Worm (Caenorhabditis elegans) whole organism, early embryonic: ENCODE results near the gene dmsr-14.

ENCODE experiments used
- B0310.2 ChIP-seq: sonication (generic microtip); optimal IDR thresholded peaks from 2 replicates; lab custom pipeline; 2016; ENCODE audit warnings: mild to moderate bottlenecking, missing genetic modification characterization, missing compliant biosample characterization
- F13C5.2 ChIP-seq: sonication (generic microtip); optimal IDR thresholded peaks from 2 replicates; lab custom pipeline; 2017; ENCODE audit warnings: mild to moderate bottlenecking, missing genetic modification characterization, inconsistent platforms, missing compliant biosample characterization
- aly-1 ChIP-seq: sonication (generic microtip); optimal IDR thresholded peaks from 2 replicates; lab custom pipeline; 2016; ENCODE audit warnings: missing genetic modification characterization, missing compliant biosample characterization
- ama-1 ChIP-seq: fragments of 150-350 bp; optimal IDR thresholded peaks from 2 replicates; lab custom pipeline; 2014
- ceh-13 ChIP-seq: fragments of 200-800 bp; sonication (Bioruptor generic); optimal IDR thresholded peaks from 2 replicates; lab custom pipeline; 2018; ENCODE audit warnings: mild to moderate bottlenecking, missing genetic modification characterization, missing compliant biosample characterization
- ceh-36 ChIP-seq: sonication (generic microtip); optimal IDR thresholded peaks from 2 replicates; lab custom pipeline; 2016; ENCODE audit warnings: missing genetic modification characterization, inconsistent platforms, missing compliant biosample characterization
- ets-7 ChIP-seq: sonication (generic microtip); optimal IDR thresholded peaks from 2 replicates; lab custom pipeline; 2016; ENCODE audit warnings: missing genotype, missing genetic modification characterization, missing compliant biosample characterization
- flt-1 ChIP-seq: fragments of 200-800 bp; sonication (Bioruptor generic); IDR thresholded peaks from 2 replicates; pipeline ENCODE4 v1.3.6; 2022; ENCODE audit warnings: missing genetic modification characterization, missing compliant biosample characterization
- hmbx-1 ChIP-seq: sonication (generic microtip); optimal IDR thresholded peaks from 2 replicates; lab custom pipeline; 2016; ENCODE audit warnings: mild to moderate bottlenecking, missing genetic modification characterization, missing compliant biosample characterization
- hmg-4 ChIP-seq: fragments of 200-800 bp; sonication (Bioruptor generic); optimal IDR thresholded peaks from 2 replicates; lab custom pipeline; 2018; ENCODE audit warnings: mild to moderate bottlenecking, missing genetic modification characterization, missing compliant biosample characterization
- hnd-1 ChIP-seq: sonication (generic microtip); optimal IDR thresholded peaks from 2 replicates; lab custom pipeline; 2016; ENCODE audit warnings: missing genetic modification characterization, missing compliant biosample characterization
- pes-1 ChIP-seq: fragments of 200-800 bp; sonication (Bioruptor generic); IDR thresholded peaks from 2 replicates; pipeline ENCODE4 v1.3.6; 2022; ENCODE audit warnings: missing genetic modification reagents, missing genetic modification characterization, missing compliant biosample characterization
- scrt-1 ChIP-seq: fragments of 200-800 bp; sonication (Bioruptor generic); IDR thresholded peaks from 2 replicates; pipeline ENCODE4 v1.3.6; 2022; ENCODE audit warnings: missing genetic modification characterization, missing compliant biosample characterization
- sea-1 ChIP-seq: fragments of 200-800 bp; sonication (Bioruptor generic); conservative IDR thresholded peaks from 2 replicates; pipeline ENCODE4 v1.3.6; 2022; ENCODE audit warnings: missing genetic modification characterization, missing compliant biosample characterization
- tbx-11 ChIP-seq: fragments of 200-800 bp; sonication (Bioruptor generic); IDR thresholded peaks from 2 replicates; pipeline ENCODE4 v1.3.6; 2022; ENCODE audit warnings: missing genetic modification characterization, missing compliant biosample characterization
- tbx-37 ChIP-seq: fragments of 200-800 bp; sonication (Bioruptor generic); conservative IDR thresholded peaks from 2 replicates; pipeline ENCODE4 v1.3.6; 2022; ENCODE audit warnings: missing genetic modification reagents, missing genetic modification characterization, missing compliant biosample characterization
- tra-4 ChIP-seq: sonication (generic microtip); optimal IDR thresholded peaks from 2 replicates; lab custom pipeline; 2017; ENCODE audit warnings: missing genetic modification characterization, missing compliant biosample characterization

Gene dmsr-14

DNA sequence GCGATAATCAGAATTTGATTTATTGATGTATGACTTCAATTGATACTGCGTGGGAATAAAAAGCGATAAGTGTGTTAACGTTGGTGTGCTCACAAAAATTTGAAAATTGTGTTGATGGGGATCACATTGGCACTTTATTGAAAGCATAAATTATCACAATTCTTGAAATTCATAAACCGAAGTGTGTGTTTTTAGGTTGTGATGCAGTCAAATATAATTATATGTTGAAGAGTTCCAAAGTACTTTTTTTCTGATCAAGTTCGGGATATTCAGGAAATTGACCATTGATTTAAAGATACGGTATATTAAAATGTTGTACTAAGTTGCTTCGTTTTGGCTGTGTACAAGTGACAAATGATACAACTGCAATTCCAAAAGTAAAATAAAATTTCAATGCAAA lies 41.4 kb downstream of the dmsr-14 start, which contains the start of gene srh-28:
Gene srh-28, minus strand, starts transcription at position 101 of the 400 bp plus-strand sequence.
- TF ChIP-seq ets-7 (tag; lab: Kevin White, UChicago), result no peak
- no peak for TF ChIP-seq sea-1 (GFP tag; lab: Robert Waterston, UW)

DNA sequence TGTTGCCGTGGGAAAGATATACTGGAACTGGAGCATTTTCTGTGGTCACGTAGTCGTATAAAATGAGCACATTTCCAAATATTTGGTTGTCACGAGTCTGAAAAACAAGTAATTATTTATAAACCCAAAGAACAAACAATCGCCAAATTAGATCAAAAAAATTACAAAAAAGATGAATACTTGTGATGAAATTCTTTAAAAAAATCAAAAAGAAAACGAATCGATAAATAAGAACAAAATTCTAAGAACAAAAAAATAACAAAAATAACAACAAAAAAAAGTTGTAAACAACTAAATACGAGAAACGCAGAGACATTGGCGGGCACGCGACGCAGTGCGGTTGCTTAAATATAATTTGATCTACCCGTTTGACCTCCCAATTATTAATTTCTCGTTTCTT lies 43.3 kb downstream of the dmsr-14 start, which contains the start of gene ZC404.16:
Gene ZC404.16, minus strand, starts transcription at position 101 of the 400 bp plus-strand sequence.
- TF ChIP-seq hmbx-1 (tag; lab: Kevin White, UChicago) (no peak), ceh-13 (GFP tag; lab: Kevin White, UChicago) (no peak), aly-1 (tag; lab: Kevin White, UChicago) (no peak), hnd-1 (tag; lab: Kevin White, UChicago) (no peak), sea-1 (GFP tag; lab: Robert Waterston, UW) (no peak), tra-4 (tag; lab: Kevin White, UChicago) (no peak)

- TF ChIP-seq ets-7 (tag; lab: Kevin White, UChicago) (no peak), tbx-37 (GFP tag; lab: Robert Waterston, UW) (no peak), scrt-1 (GFP tag; lab: Robert Waterston, UW) (no peak), ceh-13 (GFP tag; lab: Kevin White, UChicago) (no peak), aly-1 (tag; lab: Kevin White, UChicago) (no peak), hmbx-1 (tag; lab: Kevin White, UChicago) (no peak)
These were observed 45.4 kb downstream of the dmsr-14 start, which contains the start of gene srh-30 for ce11 chrV:6771645-6772044. srh-30 (minus strand) TSS chrV:6771745.

- no peak for TF ChIP-seq tbx-11
These were observed 47.6 kb downstream of the dmsr-14 start for ce11 chrV:6769440-6769839.

DNA sequence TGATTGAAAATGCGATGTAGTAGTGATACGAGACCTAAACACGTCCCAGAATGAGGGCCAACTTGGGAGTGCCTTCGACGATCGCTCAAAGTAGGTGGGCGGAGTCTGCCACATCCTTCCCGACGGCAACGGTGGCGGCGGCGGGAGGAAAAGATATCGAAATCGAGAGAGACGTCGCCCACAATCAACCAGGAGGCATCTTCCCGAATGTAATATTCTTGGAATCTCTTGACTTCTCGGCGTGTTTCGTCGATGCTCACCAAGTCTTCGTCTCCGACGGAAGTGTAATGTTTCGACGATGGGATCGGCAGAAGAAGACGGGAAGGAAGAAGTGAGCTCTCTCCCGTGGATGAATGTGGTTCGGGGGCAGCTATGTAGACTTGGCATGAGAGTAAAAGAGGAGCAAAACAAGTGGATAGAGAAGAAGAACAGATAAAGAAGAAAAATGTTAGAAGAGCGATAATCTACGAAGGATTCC lies 48.6 kb downstream of the dmsr-14 start, which contains the start of the genes T25F10.1 and clik-1:
Gene T25F10.1, plus strand, starts transcription at position 51 of the 478 bp plus-strand sequence.
Gene clik-1, minus strand, starts transcription at position 281 of the 478 bp plus-strand sequence.
- TF ChIP-seq ets-7 (tag; lab: Kevin White, UChicago) (no peak), ceh-13 (GFP tag; lab: Kevin White, UChicago) (no peak), B0310.2 (tag; lab: Kevin White, UChicago) (no peak), hmg-4 (GFP tag; lab: Kevin White, UChicago) (no peak), tbx-11 (no peak), pes-1 (GFP tag; lab: Robert Waterston, UW) (no peak)

DNA sequence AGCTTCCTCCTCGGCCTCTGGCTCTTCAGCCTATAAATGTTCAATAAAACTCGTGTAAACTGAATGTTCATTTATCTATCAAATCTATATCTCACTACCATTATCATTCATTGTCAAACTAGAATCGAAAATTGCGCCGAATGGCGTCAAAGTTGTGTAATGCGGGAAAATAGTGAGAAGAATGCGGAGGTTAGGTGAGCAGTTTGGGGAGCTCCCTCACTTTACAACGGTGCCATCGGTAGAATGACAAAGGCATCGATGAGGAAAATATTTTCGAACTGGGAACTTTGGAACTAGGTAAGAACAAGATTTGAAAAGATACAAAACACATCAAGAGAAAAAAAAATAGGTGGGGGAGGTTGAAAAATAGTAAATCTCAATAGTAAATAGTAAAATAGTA lies 49.5 kb downstream of the dmsr-14 start:
- no peak for TF ChIP-seq pes-1 (GFP tag; lab: Robert Waterston, UW)
- no peak for TF ChIP-seq ets-7 (tag; lab: Kevin White, UChicago)
- TF ChIP-seq hnd-1 (tag; lab: Kevin White, UChicago), result no peak
- no peak for TF ChIP-seq F13C5.2
- no peak for TF ChIP-seq tbx-37 (GFP tag; lab: Robert Waterston, UW)
- TF ChIP-seq ama-1 (lab: Kevin White, UChicago), result no peak
- no peak for TF ChIP-seq ceh-13 (GFP tag; lab: Kevin White, UChicago)
- no peak for TF ChIP-seq flt-1 (GFP tag; lab: Robert Waterston, UW)
- TF ChIP-seq sea-1 (GFP tag; lab: Robert Waterston, UW), result no peak
- no peak for TF ChIP-seq hmbx-1 (tag; lab: Kevin White, UChicago)
- no peak for TF ChIP-seq scrt-1 (GFP tag; lab: Robert Waterston, UW)
- TF ChIP-seq ceh-36 (tag; lab: Kevin White, UChicago), result no peak
- TF ChIP-seq tra-4 (tag; lab: Kevin White, UChicago), result no peak
- TF ChIP-seq B0310.2 (tag; lab: Kevin White, UChicago), result no peak
